Worm (Caenorhabditis elegans): Measurements from ENCODE around the gene ZK813.2.

DNA sequence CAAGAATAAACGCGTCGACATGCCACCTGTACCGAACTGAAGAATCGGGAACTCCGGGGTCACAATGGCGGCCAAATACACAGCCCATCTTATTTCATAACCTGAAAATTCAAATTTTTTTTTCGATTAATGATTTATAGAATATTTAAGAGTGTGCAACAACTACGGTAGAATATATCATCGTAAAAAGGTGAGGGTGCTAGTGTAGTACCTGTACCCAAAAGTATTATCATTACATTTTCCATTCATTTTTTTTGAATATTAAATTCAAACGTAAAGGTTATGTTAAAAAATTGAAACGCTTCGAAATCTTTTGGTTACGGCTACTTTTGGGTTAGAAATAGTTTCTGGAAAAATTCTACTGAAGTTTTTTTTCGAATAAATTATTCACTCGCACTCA, 13.6 kb upstream of the ZK813.2 start, which contains the start of gene ZK813.4:
- TF ChIP-seq ceh-43 (GFP tag; optimal IDR thresholded peaks at IDR 0.05), result no peak
- TF ChIP-seq elt-1 (tag; optimal IDR thresholded peaks at IDR 0.05; ENCODE audit: borderline replicate concordance, insufficient read depth), result no peak
